Worm (Caenorhabditis elegans) whole organism, mixed stage, embryonic: ENCODE measurements around the gene eif-2A.

ENCODE experiments used
- ces-1 ChIP-seq: fragments of 150-350 bp; optimal IDR thresholded peaks from 2 replicates; lab custom pipeline; 2014; ENCODE audit warnings: missing biosample characterization, missing genetic modification reagents, missing genetic modification characterization
- mep-1 ChIP-seq: fragments of 150-350 bp; optimal IDR thresholded peaks from 2 replicates; lab custom pipeline; 2017; ENCODE audit warnings: missing biosample characterization, missing genetic modification reagents, missing genetic modification characterization, inconsistent platforms

DNA sequence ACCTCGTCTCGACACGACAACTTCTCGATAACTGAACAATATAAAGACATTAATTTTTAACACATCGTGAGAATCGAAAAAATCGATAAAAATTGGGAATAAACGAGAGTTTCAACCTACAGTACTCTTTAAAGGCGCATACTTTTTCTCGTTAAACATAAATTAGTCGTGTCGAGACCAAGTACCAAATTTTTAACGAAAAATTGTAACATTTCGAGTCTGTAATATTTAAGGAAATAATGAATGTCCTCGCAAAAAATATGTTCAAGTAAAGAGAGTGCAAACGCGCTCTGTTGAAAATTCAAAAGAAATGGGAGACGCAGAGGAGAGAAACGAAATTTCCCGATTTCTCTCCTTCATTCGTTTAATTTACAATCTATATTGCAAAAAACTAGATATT lies 33.7 kb downstream of the eif-2A start:
- no peak for TF ChIP-seq ces-1 (GFP tag; lab: Kevin White, UChicago)
- TF ChIP-seq mep-1 = peak; percentile 27
